Worm (Caenorhabditis elegans) whole organism, mixed stage, embryonic: Measurements from ENCODE around the gene F02E11.2.

Source experiments
- elt-1 ChIP-seq: sonication (generic microtip); optimal IDR thresholded peaks from 2 replicates; lab custom pipeline; 2017; ENCODE audit warnings: missing genetic modification characterization, mild to moderate bottlenecking, missing compliant biosample characterization, antibody characterized with exemption, moderate library complexity, borderline replicate concordance; ENCODE audit not compliant: insufficient read depth
- elt-3 ChIP-seq: fragments of 150-350 bp; optimal IDR thresholded peaks from 2 replicates; lab custom pipeline; 2014; ENCODE audit warnings: missing biosample characterization, missing genetic modification characterization
- lin-13 ChIP-seq: fragments of 150-350 bp; optimal IDR thresholded peaks from 2 replicates; lab custom pipeline; 2014; ENCODE audit warnings: missing biosample characterization, missing genetic modification characterization
- nhr-237 ChIP-seq: fragments of 150-350 bp; optimal IDR thresholded peaks from 2 replicates; lab custom pipeline; 2014; ENCODE audit warnings: missing biosample characterization, missing genetic modification characterization

DNA sequence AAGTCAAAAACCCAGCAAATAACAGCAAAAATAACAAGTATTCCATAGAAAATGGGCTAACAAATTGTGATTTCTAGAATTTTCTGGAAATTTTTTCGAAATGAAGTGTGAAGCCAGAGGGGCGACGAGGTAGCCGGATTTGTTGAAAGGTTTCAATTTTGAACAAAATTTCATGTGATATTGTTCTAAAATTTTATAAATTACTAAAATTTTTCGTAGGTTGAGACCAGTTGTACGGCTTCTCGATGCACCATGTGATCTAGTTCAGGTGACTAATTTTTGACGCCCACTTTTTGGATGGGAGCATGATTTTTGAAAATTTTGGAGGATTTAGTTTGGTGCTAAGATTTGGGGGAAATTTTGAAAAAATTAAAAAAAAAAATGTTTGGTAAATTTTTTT, 3.4 kb upstream of the F02E11.2 start, which contains the start of gene gcy-19:
- TF ChIP-seq nhr-237 (no peak), elt-3 (tag; lab: Kevin White, UChicago) (no peak), elt-1 (no peak), lin-13 (tag; lab: Kevin White, UChicago) (no peak)
